Worm (Caenorhabditis elegans) whole organism, young adult: ENCODE data around the gene ubxn-5.

Experiments used
- B0035.1 ChIP-seq: sonication (generic microtip); optimal IDR thresholded peaks from 2 replicates; lab custom pipeline; 2016; ENCODE audit warnings: missing genetic modification characterization, mild to moderate bottlenecking, missing compliant biosample characterization, missing genotype, missing genetic modification reagents
- B0261.1 ChIP-seq: sonication (generic microtip); optimal IDR thresholded peaks from 2 replicates; lab custom pipeline; 2016; ENCODE audit warnings: mild to moderate bottlenecking, missing genetic modification characterization, moderate library complexity, missing compliant biosample characterization
- F49E8.2 ChIP-seq: sonication (generic microtip); optimal IDR thresholded peaks from 3 replicates; lab custom pipeline; 2017; ENCODE audit warnings: missing genetic modification characterization, mild to moderate bottlenecking, missing compliant biosample characterization, antibody characterized with exemption, moderate library complexity; ENCODE audit not compliant: insufficient read depth
- F57A8.1 ChIP-seq: fragments of 200-800 bp; sonication (Bioruptor generic); optimal IDR thresholded peaks from 2 replicates; lab custom pipeline; 2018; ENCODE audit warnings: mild to moderate bottlenecking, missing genetic modification characterization, moderate library complexity, missing compliant biosample characterization
- F57C9.4 ChIP-seq: sonication (generic microtip); optimal IDR thresholded peaks from 2 replicates; lab custom pipeline; 2017; ENCODE audit warnings: mild to moderate bottlenecking, missing genetic modification characterization, missing compliant biosample characterization
- K11D2.4 ChIP-seq: fragments of 200-800 bp; sonication (Bioruptor generic); IDR thresholded peaks from 2 replicates; pipeline ENCODE4 v1.3.6; 2022; ENCODE audit warnings: missing genetic modification reagents, missing genetic modification characterization, missing compliant biosample characterization
- K12H6.12 ChIP-seq: fragments of 200-800 bp; sonication (Bioruptor generic); optimal IDR thresholded peaks from 2 replicates; lab custom pipeline; 2018; ENCODE audit warnings: mild to moderate bottlenecking, missing genetic modification characterization, missing compliant biosample characterization
- Y53F4B.3 ChIP-seq: fragments of 200-800 bp; sonication (Bioruptor generic); IDR thresholded peaks from 2 replicates; pipeline ENCODE4 v1.3.6; 2022; ENCODE audit warnings: missing genetic modification reagents, missing genetic modification characterization, missing compliant biosample characterization
- Y53G8AR.9 ChIP-seq: fragments of 200-800 bp; sonication (Bioruptor generic); conservative IDR thresholded peaks from 2 replicates; pipeline ENCODE4 v1.3.6; 2022; ENCODE audit warnings: missing genetic modification reagents, missing genetic modification characterization, missing compliant biosample characterization
- ama-1 ChIP-seq, 3 experiments: fragments of 150-350 bp in 1 of 3; sonication (generic microtip) in 2 of 3; optimal IDR thresholded peaks; 2 replicates each; lab custom pipeline; 2014 to 2018; ENCODE audit warnings: missing biosample characterization in 2 of 3, missing genetic modification characterization in 2 of 3, missing genetic modification reagents in 2 of 3
- aptf-3 ChIP-seq: fragments of 200-800 bp; sonication (Bioruptor generic); IDR thresholded peaks from 2 replicates; pipeline ENCODE4 v1.3.6; 2022; ENCODE audit warnings: missing genetic modification characterization, missing compliant biosample characterization
- bed-2 ChIP-seq: fragments of 200-800 bp; sonication (Bioruptor generic); IDR thresholded peaks from 2 replicates; pipeline ENCODE4 v1.3.6; 2022; ENCODE audit warnings: missing genetic modification reagents, missing genetic modification characterization, missing compliant biosample characterization
- cebp-1 ChIP-seq, 2 experiments: fragments of 200-800 bp in 1 of 2; sonication (Bioruptor generic) in 1 of 2; sonication (generic microtip) in 1 of 2; IDR thresholded peaks in 1 of 2; optimal IDR thresholded peaks in 1 of 2; 2 replicates each; pipeline versions ENCODE4 v1.3.6 to Lab custom; 2017 to 2022; ENCODE audit warnings: missing compliant biosample characterization in 2 of 2, missing genetic modification characterization in 2 of 2, mild to moderate bottlenecking in 1 of 2, missing genetic modification reagents in 1 of 2, moderate library complexity in 1 of 2
- cebp-2 ChIP-seq: fragments of 200-800 bp; sonication (Bioruptor generic); IDR thresholded peaks from 2 replicates; pipeline ENCODE4 v1.3.6; 2022; ENCODE audit warnings: missing genetic modification characterization, missing compliant biosample characterization
- ceh-40 ChIP-seq: fragments of 200-800 bp; sonication (Bioruptor generic); IDR thresholded peaks from 2 replicates; pipeline ENCODE4 v1.3.6; 2022; ENCODE audit warnings: missing genetic modification characterization, missing compliant biosample characterization
- ceh-58 ChIP-seq: fragments of 200-800 bp; sonication (Bioruptor generic); IDR thresholded peaks from 2 replicates; pipeline ENCODE4 v1.3.6; 2022; ENCODE audit warnings: missing genetic modification characterization, missing compliant biosample characterization
- dox-1 ChIP-seq: fragments of 200-800 bp; sonication (Bioruptor generic); IDR thresholded peaks from 2 replicates; pipeline ENCODE4 v1.3.6; 2022; ENCODE audit warnings: missing genetic modification reagents, missing genetic modification characterization, missing compliant biosample characterization
- egl-44 ChIP-seq: fragments of 200-800 bp; sonication (Bioruptor generic); IDR thresholded peaks from 2 replicates; pipeline ENCODE4 v1.3.6; 2022; ENCODE audit warnings: missing genetic modification reagents, missing genetic modification characterization, missing compliant biosample characterization
- hlh-26 ChIP-seq: fragments of 200-800 bp; sonication (Bioruptor generic); conservative IDR thresholded peaks from 2 replicates; pipeline ENCODE4 v1.3.6; 2022; ENCODE audit warnings: missing genetic modification reagents, missing genetic modification characterization, missing compliant biosample characterization
- hmg-20 ChIP-seq: fragments of 200-800 bp; sonication (Bioruptor generic); IDR thresholded peaks from 2 replicates; pipeline ENCODE4 v1.3.6; 2022; ENCODE audit warnings: missing genetic modification reagents, missing genetic modification characterization, missing compliant biosample characterization
- hrde-1 ChIP-seq: sonication (generic microtip); optimal IDR thresholded peaks from 2 replicates; lab custom pipeline; 2016; ENCODE audit warnings: missing genetic modification characterization, mild to moderate bottlenecking, missing compliant biosample characterization, moderate library complexity, missing genotype, missing genetic modification reagents, borderline replicate concordance
- hsf-1 ChIP-seq: fragments of 200-800 bp; sonication (Bioruptor generic); IDR thresholded peaks from 2 replicates; pipeline ENCODE4 v1.3.6; 2022; ENCODE audit warnings: missing genetic modification reagents, missing genetic modification characterization, missing compliant biosample characterization
- let-607 ChIP-seq, 2 experiments: fragments of 200-800 bp in 1 of 2; sonication (Bioruptor generic) in 1 of 2; sonication (generic microtip) in 1 of 2; optimal IDR thresholded peaks; 2 replicates each; lab custom pipeline; 2016 to 2018; ENCODE audit warnings: mild to moderate bottlenecking in 2 of 2, missing compliant biosample characterization in 2 of 2, missing genetic modification characterization in 2 of 2, moderate library complexity in 2 of 2, missing genotype in 1 of 2
- madf-10 ChIP-seq: sonication (generic microtip); optimal IDR thresholded peaks from 2 replicates; lab custom pipeline; 2016; ENCODE audit warnings: mild to moderate bottlenecking, missing genetic modification characterization, missing compliant biosample characterization
- mcd-1 ChIP-seq: fragments of 200-800 bp; sonication (Bioruptor generic); IDR thresholded peaks from 2 replicates; pipeline ENCODE4 v1.3.6; 2022; ENCODE audit warnings: missing genetic modification reagents, missing genetic modification characterization, missing compliant biosample characterization
- nfyb-1 ChIP-seq: fragments of 200-800 bp; sonication (Bioruptor generic); IDR thresholded peaks from 2 replicates; pipeline ENCODE4 v1.3.6; 2022; ENCODE audit warnings: missing genetic modification reagents, missing genetic modification characterization, missing compliant biosample characterization
- nhr-120 ChIP-seq: fragments of 200-800 bp; sonication (Bioruptor generic); IDR thresholded peaks from 2 replicates; pipeline ENCODE4 v1.3.6; 2022; ENCODE audit warnings: missing genetic modification characterization, missing compliant biosample characterization
- nhr-179 ChIP-seq: sonication (generic microtip); optimal IDR thresholded peaks from 2 replicates; lab custom pipeline; 2016; ENCODE audit warnings: mild to moderate bottlenecking, missing genetic modification characterization, missing compliant biosample characterization
- pha-4 ChIP-seq: fragments of 150-350 bp; sonication (generic microtip); optimal IDR thresholded peaks from 2 replicates; lab custom pipeline; 2014; ENCODE audit warnings: missing biosample characterization, missing genetic modification reagents, missing genetic modification characterization
- repo-1 ChIP-seq: sonication (generic microtip); optimal IDR thresholded peaks from 2 replicates; lab custom pipeline; 2017; ENCODE audit warnings: mild to moderate bottlenecking, missing genetic modification characterization, missing compliant biosample characterization
- snpc-3.4 ChIP-seq: sonication (generic microtip); optimal IDR thresholded peaks from 2 replicates; lab custom pipeline; 2017; ENCODE audit warnings: missing genetic modification characterization, mild to moderate bottlenecking, missing compliant biosample characterization, antibody characterized with exemption, moderate library complexity, missing genotype, missing genetic modification reagents
- snpc-4 ChIP-seq, 5 experiments: fragments of 150-350 bp in 1 of 5; sonication (generic microtip) in 4 of 5; optimal IDR thresholded peaks; 2 replicates each; lab custom pipeline; 2014 to 2018; ENCODE audit warnings: missing genetic modification characterization in 5 of 5, missing biosample characterization in 3 of 5, antibody characterized with exemption in 2 of 5, mild to moderate bottlenecking in 2 of 5, missing compliant biosample characterization in 2 of 5, missing genotype in 2 of 5, moderate library complexity in 2 of 5, missing genetic modification reagents in 1 of 5
- sptf-2 ChIP-seq: fragments of 200-800 bp; sonication (Bioruptor generic); optimal IDR thresholded peaks from 2 replicates; lab custom pipeline; 2018; ENCODE audit warnings: mild to moderate bottlenecking, missing genetic modification characterization, missing compliant biosample characterization
- ztf-18 ChIP-seq: sonication (generic microtip); optimal IDR thresholded peaks from 2 replicates; lab custom pipeline; 2016; ENCODE audit warnings: missing genotype, mild to moderate bottlenecking, missing genetic modification characterization, missing compliant biosample characterization
- ztf-25 ChIP-seq: fragments of 200-800 bp; sonication (Bioruptor generic); IDR thresholded peaks from 2 replicates; pipeline ENCODE4 v1.3.6; 2022; ENCODE audit warnings: missing genetic modification reagents, missing genetic modification characterization, missing compliant biosample characterization
- ztf-3 ChIP-seq: fragments of 200-800 bp; sonication (Bioruptor generic); optimal IDR thresholded peaks from 2 replicates; lab custom pipeline; 2018; ENCODE audit warnings: mild to moderate bottlenecking, missing genetic modification characterization, missing compliant biosample characterization
- ztf-6 ChIP-seq: fragments of 200-800 bp; sonication (Bioruptor generic); IDR thresholded peaks from 2 replicates; pipeline ENCODE4 v1.3.6; 2022; ENCODE audit warnings: missing genetic modification reagents, missing genetic modification characterization, missing compliant biosample characterization

Gene ubxn-5

ce11 chrII:10247154-10247553 is 12.9 kb upstream of the ubxn-5 start (continued):
- TF ChIP-seq aptf-3 (0 out of 2 replicates have a peak, but pooled peaks have one; percentile 10), ztf-18 (tag; lab: Kevin White, UChicago) (no peak), nhr-179 (tag; lab: Kevin White, UChicago) (no peak), F49E8.2 (tag; lab: Kevin White, UChicago) (peak; percentile 52), snpc-3.4 (peak; percentile 8), ztf-3 (GFP tag; lab: Kevin White, UChicago) (no peak), cebp-1 (GFP tag; IDR thresholded peaks at IDR 0.05; lab: Robert Waterston, UW) (no peak), cebp-1 (tag; optimal IDR thresholded peaks at IDR 0.05; lab: Kevin White, UChicago) (peak; percentile 13), hmg-20 (GFP tag; lab: Robert Waterston, UW) (no peak), sptf-2 (GFP tag; lab: Kevin White, UChicago) (no peak), egl-44 (GFP tag; lab: Robert Waterston, UW) (no peak), ceh-58 (peak; percentile 70; the same call in 1 of the 2 replicates), F57C9.4 (tag; lab: Kevin White, UChicago) (no peak), nhr-120 (GFP tag; lab: Robert Waterston, UW) (no peak), Y53F4B.3 (GFP tag; lab: Robert Waterston, UW) (no peak), ztf-6 (no peak)

ce11 chrII:10245612-10246011 is 11.3 kb upstream of the ubxn-5 start:
- TF ChIP-seq ztf-25 (GFP tag; lab: Robert Waterston, UW) (no peak), madf-10 (tag; lab: Kevin White, UChicago) (no peak), B0261.1 (no peak), hlh-26 (no peak), F57A8.1 (GFP tag; lab: Kevin White, UChicago) (no peak), K11D2.4 (GFP tag; lab: Robert Waterston, UW) (no peak)
- TF ChIP-seq, all 124 proteins: peak for 0

DNA sequence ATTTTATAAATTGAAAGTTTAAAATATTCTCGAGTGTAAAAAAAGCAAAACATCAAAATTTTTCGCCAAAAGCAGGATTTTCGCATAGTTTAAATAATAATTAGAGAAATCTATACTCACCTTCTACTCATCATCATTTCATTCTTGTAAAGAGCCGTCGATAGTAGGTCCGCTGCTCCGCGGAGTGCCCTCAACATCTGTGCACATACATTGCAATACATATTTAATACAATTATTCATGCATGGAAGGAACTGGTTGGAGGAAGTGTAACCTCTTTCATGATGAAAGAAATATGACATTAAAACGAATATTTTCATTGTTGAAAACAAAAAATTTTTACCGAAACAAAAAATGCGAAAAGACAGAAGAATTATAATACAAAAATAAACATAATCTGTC is 8.0 kb upstream of the ubxn-5 start, which contains the start of gene mrps-14:
Gene mrps-14, minus strand, starts transcription at position 197 of the 400 bp plus-strand sequence.
- TF ChIP-seq snpc-3.4, result peak; percentile 44
- peak; percentile 76 for TF ChIP-seq hrde-1 (tag; lab: Kevin White, UChicago)
- no peak for TF ChIP-seq pha-4 (tag; lab: Kevin White, UChicago)
- 0 out of 2 replicates have a peak, but pooled peaks have one; percentile 12 for TF ChIP-seq dox-1 (GFP tag; lab: Robert Waterston, UW)
- no peak for TF ChIP-seq ama-1 (optimal IDR thresholded peaks at IDR 0.05; lab: Kevin White, UChicago)
- peak in 1 of 2 experiments; percentile 83 for TF ChIP-seq ama-1 (GFP tag; optimal IDR thresholded peaks at IDR 0.05; lab: Kevin White, UChicago)
- no peak for TF ChIP-seq bed-2 (GFP tag; lab: Robert Waterston, UW)
- TF ChIP-seq let-607 (tag; optimal IDR thresholded peaks at IDR 0.05; lab: Kevin White, UChicago), result no peak
- no peak for TF ChIP-seq cebp-2 (GFP tag; lab: Robert Waterston, UW)
- TF ChIP-seq ceh-40, result 0 out of 2 replicates have a peak, but pooled peaks have one; percentile 11
- no peak for TF ChIP-seq mcd-1
- 0 out of 2 replicates have a peak, but pooled peaks have one; percentile 21 for TF ChIP-seq nfyb-1 (GFP tag; lab: Robert Waterston, UW)
- TF ChIP-seq hsf-1 (GFP tag; lab: Robert Waterston, UW), result peak; percentile 70; the same call in 1 of the 2 replicates
- TF ChIP-seq B0035.1 (tag; lab: Kevin White, UChicago), result no peak
- peak; percentile 53 for TF ChIP-seq Y53G8AR.9 (GFP tag; lab: Robert Waterston, UW)
- TF ChIP-seq K11D2.4 (GFP tag; lab: Robert Waterston, UW), result no peak
- TF ChIP-seq snpc-4 (GFP tag; optimal IDR thresholded peaks at IDR 0.05; lab: Kevin White, UChicago), result no peak
- no peak for TF ChIP-seq snpc-4 (tag; optimal IDR thresholded peaks at IDR 0.05; lab: Kevin White, UChicago)
- no peak for TF ChIP-seq K12H6.12 (tag; lab: Kevin White, UChicago)
- peak; percentile 34 for TF ChIP-seq repo-1 (tag; lab: Kevin White, UChicago)
